Worm (Caenorhabditis elegans): ENCODE results near the gene Y72A10A.1.

Gene Y72A10A.1

DNA sequence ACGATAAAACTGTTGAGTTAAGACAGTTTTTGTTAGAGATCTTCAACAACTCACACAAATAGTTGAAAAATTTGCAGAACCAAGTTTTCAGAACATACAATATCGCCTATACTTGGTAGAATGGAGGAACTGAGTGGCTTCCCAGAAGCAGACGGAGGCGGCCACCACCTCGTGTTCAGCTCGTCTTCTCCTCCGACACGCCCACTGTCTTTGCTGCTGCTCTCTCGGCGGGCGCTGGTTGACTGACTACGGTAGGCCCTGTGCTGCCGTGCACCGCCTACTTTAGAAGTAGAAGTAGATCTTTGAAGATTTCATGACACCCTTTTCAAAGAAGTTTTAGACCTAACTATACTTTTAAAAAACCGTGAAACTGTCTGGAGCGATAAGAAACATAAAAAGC lies 23.9 kb upstream of the Y72A10A.1 start:
- no peak for TF ChIP-seq F16B12.6 (tag; optimal IDR thresholded peaks at IDR 0.05)
- no peak for TF ChIP-seq nhr-90 (tag; optimal IDR thresholded peaks at IDR 0.05; ENCODE audit: poor library complexity)
- TF ChIP-seq nhr-20 (tag; optimal IDR thresholded peaks at IDR 0.05) = no peak

DNA sequence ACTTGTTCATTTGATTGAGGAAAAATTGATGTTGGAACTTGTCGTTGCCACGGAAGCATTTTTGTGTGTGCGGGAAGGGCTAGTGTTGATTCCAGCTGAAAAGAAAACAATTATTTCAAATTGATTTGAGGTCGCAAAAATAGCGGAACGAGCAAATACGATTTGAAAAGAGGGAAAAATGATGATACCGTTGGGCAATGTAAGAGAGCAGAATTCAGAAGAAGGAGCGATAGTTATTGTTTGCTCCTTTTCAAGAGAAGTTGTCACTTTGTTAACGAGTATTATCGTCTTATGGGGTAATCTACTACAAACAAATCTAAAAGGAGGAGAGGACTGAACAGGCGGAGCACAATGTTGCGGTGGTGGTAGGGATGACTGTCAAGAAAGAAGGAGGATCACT lies 22.3 kb upstream of the Y72A10A.1 start, which contains the start of gene odd-2:
odd-2 (minus strand) TSS at position 101 of the 400 bp plus-strand sequence.
- TF ChIP-seq fkh-4 (tag; optimal IDR thresholded peaks at IDR 0.05; ENCODE audit: borderline replicate concordance) (no peak), xbp-1 (tag; optimal IDR thresholded peaks at IDR 0.05) (no peak), mab-9 (GFP tag; IDR thresholded peaks at IDR 0.05) (no peak), pag-3 (tag; optimal IDR thresholded peaks at IDR 0.05; ENCODE audit: borderline replicate concordance, insufficient read depth) (no peak), hlh-17 (GFP tag; optimal IDR thresholded peaks at IDR 0.05; ENCODE audit: borderline replicate concordance) (no peak), nhr-237 (tag; optimal IDR thresholded peaks at IDR 0.05) (no peak), lin-13 (GFP tag; optimal IDR thresholded peaks at IDR 0.05) (no peak), jun-1 (tag; optimal IDR thresholded peaks at IDR 0.05) (no peak), snu-23 (GFP tag; optimal IDR thresholded peaks at IDR 0.05) (no peak), vab-15 (tag; optimal IDR thresholded peaks at IDR 0.05) (no peak), blmp-1 (tag; optimal IDR thresholded peaks at IDR 0.05) (no peak)

DNA sequence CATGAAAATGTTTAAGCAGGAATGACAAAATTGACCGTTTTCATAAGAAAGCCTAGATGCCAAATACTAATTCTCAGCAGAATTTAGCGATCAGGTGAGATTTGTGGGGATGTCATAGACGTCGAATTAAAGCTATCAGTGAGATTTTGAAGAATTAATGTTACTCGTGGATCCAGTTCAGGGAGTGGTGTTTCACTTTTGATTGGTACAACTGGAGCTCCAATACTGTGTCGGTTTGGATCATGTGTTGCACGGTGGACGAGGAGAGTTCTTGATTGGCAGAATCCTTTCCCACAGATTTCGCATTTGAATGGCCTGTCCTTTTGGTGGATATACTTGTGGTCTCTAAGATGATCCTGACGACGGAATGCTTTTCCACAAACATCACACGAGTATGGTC lies 21.4 kb upstream of the Y72A10A.1 start:
- TF ChIP-seq pax-3 (tag; optimal IDR thresholded peaks at IDR 0.05) (no peak), snu-23 (GFP tag; optimal IDR thresholded peaks at IDR 0.05) (no peak), lsy-2 (tag; optimal IDR thresholded peaks at IDR 0.05) (no peak)

DNA sequence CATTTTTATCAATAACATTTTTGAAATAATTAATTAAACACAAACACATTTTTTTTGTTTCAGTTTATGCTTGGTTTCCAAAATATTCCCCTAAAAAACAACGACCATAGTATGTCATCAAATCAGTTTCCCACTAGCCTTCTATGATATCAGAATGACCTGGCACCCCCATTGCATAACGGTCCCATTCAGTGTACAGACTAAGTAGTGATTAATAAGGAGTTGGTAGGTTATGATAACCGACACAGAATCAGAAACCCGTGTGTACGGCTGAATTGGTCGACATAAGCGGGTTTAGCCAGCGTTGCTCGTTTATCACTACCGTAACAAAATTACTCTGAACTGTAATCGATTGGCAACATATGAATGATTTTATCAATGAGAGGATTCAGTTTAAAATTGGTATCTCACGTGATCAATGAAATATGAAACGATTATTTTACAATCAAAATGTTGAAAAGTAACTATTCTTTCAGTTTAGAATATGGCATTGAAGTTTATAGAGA lies 19.3 kb upstream of the Y72A10A.1 start:
- TF ChIP-seq snpc-4 (tag; optimal IDR thresholded peaks at IDR 0.05) (no peak), efl-1 (optimal IDR thresholded peaks at IDR 0.05) (no peak), efl-1 (GFP tag; optimal IDR thresholded peaks at IDR 0.05 in 1 of 2) (peak in 1 of 2 experiments; percentile 66), hlh-17 (GFP tag; optimal IDR thresholded peaks at IDR 0.05; ENCODE audit: borderline replicate concordance) (no peak), irx-1 (tag; optimal IDR thresholded peaks at IDR 0.05) (no peak), isw-1 (GFP tag; IDR thresholded peaks at IDR 0.05) (no peak), nhr-71 (tag; optimal IDR thresholded peaks at IDR 0.05) (no peak), xbp-1 (tag; optimal IDR thresholded peaks at IDR 0.05) (no peak), lin-39 (tag; optimal IDR thresholded peaks at IDR 0.05) (no peak), C34B4.2 (tag; optimal IDR thresholded peaks at IDR 0.05) (no peak), nhr-77 (tag; optimal IDR thresholded peaks at IDR 0.05) (no peak), vab-15 (tag; optimal IDR thresholded peaks at IDR 0.05) (no peak), unc-30 (tag; optimal IDR thresholded peaks at IDR 0.05) (no peak), hpl-2 (GFP tag; optimal IDR thresholded peaks at IDR 0.05) (no peak), elt-2 (tag; optimal IDR thresholded peaks at IDR 0.05) (peak; percentile 58), sptf-1 (tag; optimal IDR thresholded peaks at IDR 0.05) (no peak), nhr-85 (tag) (no peak)

DNA sequence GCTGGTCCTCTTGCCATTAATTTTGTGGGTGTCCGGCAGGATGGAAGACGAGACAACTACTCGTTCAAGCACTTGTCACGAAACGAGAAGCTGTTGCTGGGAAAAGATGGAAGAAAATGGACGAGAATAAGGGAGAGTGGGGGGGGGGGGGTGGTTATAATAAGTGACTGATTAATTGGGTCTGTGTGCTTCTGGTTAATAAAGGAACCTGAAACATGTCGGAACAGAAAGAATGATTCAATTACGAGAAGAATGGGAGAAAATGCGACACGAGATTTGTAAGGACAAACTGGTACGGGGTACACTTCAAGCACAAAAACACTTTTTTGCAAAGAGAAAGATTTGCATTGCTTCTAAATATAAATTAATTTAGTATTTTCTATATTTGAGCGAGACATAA lies 17.3 kb upstream of the Y72A10A.1 start:
- TF ChIP-seq nhr-20 (tag; optimal IDR thresholded peaks at IDR 0.05) (no peak), lir-3 (tag; optimal IDR thresholded peaks at IDR 0.05; ENCODE audit: poor library complexity) (no peak), ztf-11 (tag; optimal IDR thresholded peaks at IDR 0.05) (no peak), zag-1 (tag; optimal IDR thresholded peaks at IDR 0.05) (no peak), sup-37 (GFP tag; optimal IDR thresholded peaks at IDR 0.05) (no peak), ceh-90 (tag; optimal IDR thresholded peaks at IDR 0.05) (no peak), tlp-1 (tag; optimal IDR thresholded peaks at IDR 0.05) (no peak), lin-14 (GFP tag; optimal IDR thresholded peaks at IDR 0.05) (no peak), nhr-84 (tag; optimal IDR thresholded peaks at IDR 0.05) (no peak), ceh-8 (GFP tag; optimal IDR thresholded peaks at IDR 0.05) (no peak), fkh-10 (GFP tag; optimal IDR thresholded peaks at IDR 0.05) (no peak), hlh-17 (GFP tag; optimal IDR thresholded peaks at IDR 0.05; ENCODE audit: borderline replicate concordance) (no peak), alr-1 (tag; optimal IDR thresholded peaks at IDR 0.05; ENCODE audit: borderline replicate concordance) (no peak), irx-1 (tag; optimal IDR thresholded peaks at IDR 0.05) (no peak), nhr-19 (GFP tag; conservative IDR thresholded peaks at IDR 0.05) (no peak), elt-2 (tag; optimal IDR thresholded peaks at IDR 0.05) (no peak), mab-9 (GFP tag; IDR thresholded peaks at IDR 0.05) (no peak), unc-86 (tag; optimal IDR thresholded peaks at IDR 0.05) (no peak), pqm-1 (tag; optimal IDR thresholded peaks at IDR 0.05) (no peak), elt-3 (tag; optimal IDR thresholded peaks at IDR 0.05) (no peak)

Data from whole organism, L1 larva.